Worm (Caenorhabditis elegans): Measurements from ENCODE around the gene pap-3.

- TF ChIP-seq C38D4.7 (GFP tag; optimal IDR thresholded peaks at IDR 0.05): no peak
- no peak for TF ChIP-seq nhr-11 (tag; optimal IDR thresholded peaks at IDR 0.05)
- TF ChIP-seq sdc-2 (tag; optimal IDR thresholded peaks at IDR 0.05): no peak
- TF ChIP-seq pat-9 (tag; optimal IDR thresholded peaks at IDR 0.05): no peak
- TF ChIP-seq nfya-1 (tag; optimal IDR thresholded peaks at IDR 0.05): no peak
- no peak for TF ChIP-seq nhr-232 (tag; optimal IDR thresholded peaks at IDR 0.05)
Observed at ce11 chrII:11856361-11856760, 40.0 kb upstream of the pap-3 start, which contains the start of gene clh-1.

All from whole organism, late embryonic.